Worm (Caenorhabditis elegans): ENCODE measurements around the gene scl-21.

- no peak for TF ChIP-seq nhr-28 (tag; optimal IDR thresholded peaks at IDR 0.05)
- no peak for TF ChIP-seq sptf-1 (tag; optimal IDR thresholded peaks at IDR 0.05)
- TF ChIP-seq nhr-237 (tag; optimal IDR thresholded peaks at IDR 0.05), result no peak
- no peak for TF ChIP-seq tbx-8 (GFP tag; optimal IDR thresholded peaks at IDR 0.05)
- TF ChIP-seq elt-3 (tag; optimal IDR thresholded peaks at IDR 0.05), result no peak
- TF ChIP-seq mls-2 (tag; optimal IDR thresholded peaks at IDR 0.05), result no peak
- no peak for TF ChIP-seq blmp-1 (tag; optimal IDR thresholded peaks at IDR 0.05)
- TF ChIP-seq lin-32 (GFP tag; optimal IDR thresholded peaks at IDR 0.05), result no peak
- no peak for TF ChIP-seq sem-2 (GFP tag; optimal IDR thresholded peaks at IDR 0.05)
- no peak for TF ChIP-seq bed-3 (GFP tag; optimal IDR thresholded peaks at IDR 0.05)
Observed at ce11 chrV:19526197-19526596, 30.7 kb upstream of the scl-21 start.
